Worm (Caenorhabditis elegans) whole organism, late embryonic: Measurements from ENCODE around the gene tbc-3.

Source experiments
- F13H6.1 ChIP-seq: sonication (generic microtip); optimal IDR thresholded peaks from 2 replicates; lab custom pipeline; 2016; ENCODE audit warnings: missing genetic modification characterization, missing compliant biosample characterization
- K02D7.2 ChIP-seq: sonication (generic microtip); optimal IDR thresholded peaks from 2 replicates; lab custom pipeline; 2017; ENCODE audit warnings: mild to moderate bottlenecking, missing genetic modification characterization, missing compliant biosample characterization
- K09A11.1 ChIP-seq: sonication (generic microtip); optimal IDR thresholded peaks from 2 replicates; lab custom pipeline; 2017; ENCODE audit warnings: antibody characterized with exemption, mild to moderate bottlenecking, missing genetic modification characterization, missing compliant biosample characterization; ENCODE audit not compliant: insufficient read depth
- ahr-1 ChIP-seq: sonication (generic microtip); optimal IDR thresholded peaks from 2 replicates; lab custom pipeline; 2016; ENCODE audit warnings: missing genetic modification characterization, missing compliant biosample characterization
- ceh-14 ChIP-seq: sonication (generic microtip); optimal IDR thresholded peaks from 2 replicates; lab custom pipeline; 2016; ENCODE audit warnings: missing genotype, missing genetic modification characterization, missing compliant biosample characterization
- ceh-18 ChIP-seq: sonication (generic microtip); optimal IDR thresholded peaks from 2 replicates; lab custom pipeline; 2016; ENCODE audit warnings: missing genetic modification characterization, missing compliant biosample characterization
- ceh-2 ChIP-seq: sonication (generic microtip); optimal IDR thresholded peaks from 2 replicates; lab custom pipeline; 2016; ENCODE audit warnings: missing genotype, missing genetic modification characterization, missing compliant biosample characterization
- ceh-22 ChIP-seq: sonication (generic microtip); optimal IDR thresholded peaks from 2 replicates; lab custom pipeline; 2017; ENCODE audit warnings: missing biosample characterization, missing genetic modification characterization
- ceh-24 ChIP-seq: sonication (generic microtip); optimal IDR thresholded peaks from 2 replicates; lab custom pipeline; 2016; ENCODE audit warnings: mild to moderate bottlenecking, missing genetic modification characterization, missing compliant biosample characterization
- ceh-48 ChIP-seq: sonication (generic microtip); optimal IDR thresholded peaks from 2 replicates; lab custom pipeline; 2016; ENCODE audit warnings: missing genetic modification characterization, inconsistent platforms, missing compliant biosample characterization
- ceh-6 ChIP-seq: fragments of 200-800 bp; sonication (Bioruptor generic); optimal IDR thresholded peaks from 2 replicates; lab custom pipeline; 2018; ENCODE audit warnings: mild to moderate bottlenecking, missing genetic modification characterization, missing compliant biosample characterization
- ceh-9 ChIP-seq: sonication (generic microtip); optimal IDR thresholded peaks from 2 replicates; lab custom pipeline; 2016; ENCODE audit warnings: mild to moderate bottlenecking, missing genetic modification characterization, inconsistent platforms, missing compliant biosample characterization
- che-1 ChIP-seq: sonication (generic microtip); optimal IDR thresholded peaks from 2 replicates; lab custom pipeline; 2016; ENCODE audit warnings: mild to moderate bottlenecking, missing genetic modification characterization, missing compliant biosample characterization
- dve-1 ChIP-seq: sonication (generic microtip); optimal IDR thresholded peaks from 2 replicates; lab custom pipeline; 2017; ENCODE audit warnings: antibody characterized with exemption, mild to moderate bottlenecking, missing genetic modification characterization, missing compliant biosample characterization
- elt-2 ChIP-seq: sonication (generic microtip); optimal IDR thresholded peaks from 2 replicates; lab custom pipeline; 2016; ENCODE audit warnings: missing genetic modification reagents, missing genetic modification characterization, missing compliant biosample characterization
- elt-4 ChIP-seq: sonication (generic microtip); optimal IDR thresholded peaks from 2 replicates; lab custom pipeline; 2016; ENCODE audit warnings: missing genetic modification characterization, missing compliant biosample characterization
- ets-4 ChIP-seq: sonication (generic microtip); optimal IDR thresholded peaks from 2 replicates; lab custom pipeline; 2016; ENCODE audit warnings: missing genetic modification characterization, missing compliant biosample characterization
- eyg-1 ChIP-seq: sonication (generic microtip); optimal IDR thresholded peaks from 2 replicates; lab custom pipeline; 2016; ENCODE audit warnings: missing genotype, missing genetic modification characterization, missing compliant biosample characterization
- fkh-6 ChIP-seq: sonication (generic microtip); optimal IDR thresholded peaks from 2 replicates; lab custom pipeline; 2016; ENCODE audit warnings: missing genetic modification characterization, missing compliant biosample characterization
- hlh-15 ChIP-seq: sonication (generic microtip); optimal IDR thresholded peaks from 2 replicates; lab custom pipeline; 2016; ENCODE audit warnings: missing genetic modification characterization, missing compliant biosample characterization
- hlh-30 ChIP-seq: sonication (generic microtip); optimal IDR thresholded peaks from 2 replicates; lab custom pipeline; 2017; ENCODE audit warnings: antibody characterized with exemption, missing genetic modification characterization, missing compliant biosample characterization; ENCODE audit not compliant: insufficient read depth
- hlh-8 ChIP-seq: sonication (generic microtip); optimal IDR thresholded peaks from 2 replicates; lab custom pipeline; 2016; ENCODE audit warnings: missing genotype, missing genetic modification characterization, missing compliant biosample characterization
- madf-2 ChIP-seq: sonication (generic microtip); optimal IDR thresholded peaks from 2 replicates; lab custom pipeline; 2017; ENCODE audit warnings: missing genetic modification characterization, missing compliant biosample characterization
- nfya-1 ChIP-seq: sonication (generic microtip); optimal IDR thresholded peaks from 2 replicates; lab custom pipeline; 2017; ENCODE audit warnings: missing genetic modification characterization, mild to moderate bottlenecking, missing compliant biosample characterization, antibody characterized with exemption, moderate library complexity
- nhr-232 ChIP-seq: sonication (generic microtip); optimal IDR thresholded peaks from 2 replicates; lab custom pipeline; 2016; ENCODE audit warnings: missing genetic modification characterization, missing compliant biosample characterization
- npax-4 ChIP-seq: sonication (generic microtip); optimal IDR thresholded peaks from 2 replicates; lab custom pipeline; 2016; ENCODE audit warnings: missing genetic modification characterization, missing compliant biosample characterization
- odd-2 ChIP-seq: sonication (generic microtip); optimal IDR thresholded peaks from 2 replicates; lab custom pipeline; 2017; ENCODE audit warnings: antibody characterized with exemption, mild to moderate bottlenecking, missing genetic modification characterization, missing compliant biosample characterization
- pat-9 ChIP-seq: fragments of 200-800 bp; sonication (Bioruptor generic); optimal IDR thresholded peaks from 2 replicates; lab custom pipeline; 2018; ENCODE audit warnings: mild to moderate bottlenecking, missing genetic modification characterization, moderate library complexity, missing compliant biosample characterization
- pax-1 ChIP-seq: fragments of 150-350 bp; optimal IDR thresholded peaks from 2 replicates; lab custom pipeline; 2014; ENCODE audit warnings: missing biosample characterization, missing genetic modification characterization
- pha-2 ChIP-seq: sonication (generic microtip); optimal IDR thresholded peaks from 2 replicates; lab custom pipeline; 2017; ENCODE audit warnings: mild to moderate bottlenecking, missing genetic modification characterization, missing compliant biosample characterization
- pha-4 ChIP-seq: fragments of 150-350 bp; optimal IDR thresholded peaks from 2 replicates; lab custom pipeline; 2018; ENCODE audit warnings: missing biosample characterization, missing genetic modification reagents, missing genetic modification characterization
- pros-1 ChIP-seq: fragments of 150-350 bp; optimal IDR thresholded peaks from 2 replicates; lab custom pipeline; 2014; ENCODE audit warnings: missing biosample characterization, missing genetic modification reagents, missing genetic modification characterization
- rnt-1 ChIP-seq: sonication (generic microtip); optimal IDR thresholded peaks from 2 replicates; lab custom pipeline; 2016; ENCODE audit warnings: missing genetic modification characterization, missing compliant biosample characterization
- sdc-2 ChIP-seq: sonication (generic microtip); optimal IDR thresholded peaks from 2 replicates; lab custom pipeline; 2016; ENCODE audit warnings: missing genotype, missing genetic modification characterization, missing compliant biosample characterization
- sox-2 ChIP-seq: fragments of 200-800 bp; sonication (Bioruptor generic); IDR thresholded peaks from 2 replicates; pipeline ENCODE4 v1.3.6; 2022; ENCODE audit warnings: missing genetic modification reagents, missing genetic modification characterization, missing compliant biosample characterization
- tbx-2 ChIP-seq: sonication (generic microtip); optimal IDR thresholded peaks from 2 replicates; lab custom pipeline; 2016; ENCODE audit warnings: missing genetic modification characterization, missing compliant biosample characterization
- ttx-3 ChIP-seq: sonication (generic microtip); optimal IDR thresholded peaks from 2 replicates; lab custom pipeline; 2016; ENCODE audit warnings: missing genetic modification reagents, missing genetic modification characterization, missing compliant biosample characterization
- unc-3 ChIP-seq, 2 experiments: fragments of 200-800 bp in 1 of 2; sonication (Bioruptor generic) in 1 of 2; sonication (generic microtip) in 1 of 2; conservative IDR thresholded peaks in 1 of 2; optimal IDR thresholded peaks in 1 of 2; 2 replicates each; pipeline versions ENCODE4 v1.3.6 to Lab custom; 2016 to 2022; ENCODE audit warnings: missing compliant biosample characterization in 2 of 2, missing genetic modification characterization in 2 of 2, missing genetic modification reagents in 1 of 2
- unc-42 ChIP-seq: sonication (generic microtip); optimal IDR thresholded peaks from 2 replicates; lab custom pipeline; 2016; ENCODE audit warnings: missing genotype, missing genetic modification characterization, missing compliant biosample characterization
- unc-55 ChIP-seq: sonication (generic microtip); optimal IDR thresholded peaks from 2 replicates; lab custom pipeline; 2017; ENCODE audit warnings: missing biosample characterization, missing genetic modification reagents, missing genetic modification characterization
- unc-86 ChIP-seq: sonication (generic microtip); optimal IDR thresholded peaks from 2 replicates; lab custom pipeline; 2016; ENCODE audit warnings: missing genetic modification characterization, missing compliant biosample characterization

The tbc-3 gene

ce11 chrIV:9918021-9918420, 19.2 kb downstream of the tbc-3 start:
- no peak for TF ChIP-seq pat-9 (tag; lab: Kevin White, UChicago)
- TF ChIP-seq, all 69 proteins: peak for 0

ce11 chrIV:9920426-9920825, 21.6 kb downstream of the tbc-3 start:
- TF ChIP-seq elt-4 (tag; lab: Kevin White, UChicago), result no peak
- TF ChIP-seq ceh-24 (tag; lab: Kevin White, UChicago), result no peak
- TF ChIP-seq elt-2 (tag; lab: Kevin White, UChicago), result no peak
- TF ChIP-seq pax-1, result no peak
- no peak for TF ChIP-seq pha-4 (tag; lab: Kevin White, UChicago)
- TF ChIP-seq ceh-22 (tag; lab: Kevin White, UChicago), result no peak
- no peak for TF ChIP-seq ceh-2 (tag; lab: Kevin White, UChicago)
- TF ChIP-seq odd-2 (tag; lab: Kevin White, UChicago), result no peak
- no peak for TF ChIP-seq nhr-232 (tag; lab: Kevin White, UChicago)
- TF ChIP-seq ceh-48 (tag; lab: Kevin White, UChicago), result no peak
- TF ChIP-seq ceh-9 (tag; lab: Kevin White, UChicago), result no peak
- no peak for TF ChIP-seq dve-1 (tag; lab: Kevin White, UChicago)
- TF ChIP-seq pros-1 (tag; lab: Kevin White, UChicago), result no peak
- no peak for TF ChIP-seq ceh-6 (GFP tag; lab: Kevin White, UChicago)
- no peak for TF ChIP-seq unc-86 (tag; lab: Kevin White, UChicago)
- no peak for TF ChIP-seq ahr-1 (tag; lab: Kevin White, UChicago)

- no peak for TF ChIP-seq ceh-9 (tag; lab: Kevin White, UChicago)
- TF ChIP-seq ceh-14 (tag; lab: Kevin White, UChicago), result no peak
- TF ChIP-seq pax-1, result no peak
- no peak for TF ChIP-seq ceh-22 (tag; lab: Kevin White, UChicago)
- no peak for TF ChIP-seq pha-2 (tag; lab: Kevin White, UChicago)
- no peak for TF ChIP-seq hlh-8
- no peak for TF ChIP-seq F13H6.1 (tag; lab: Kevin White, UChicago)
- no peak for TF ChIP-seq eyg-1 (tag; lab: Kevin White, UChicago)
Measured at ce11 chrIV:9924419-9924818, 25.6 kb downstream of the tbc-3 start.

ce11 chrIV:9928180-9928896, 29.5 kb downstream of the tbc-3 start, which contains the start of gene dur-1:
Gene dur-1, minus strand, starts transcription at chrIV:9928230.
- TF ChIP-seq ceh-18 (tag; lab: Kevin White, UChicago), result peak; percentile 53
- no peak for TF ChIP-seq ahr-1 (tag; lab: Kevin White, UChicago)
- TF ChIP-seq K09A11.1 (tag; lab: Kevin White, UChicago), result no peak
- no peak for TF ChIP-seq tbx-2 (tag; lab: Kevin White, UChicago)
- no peak for TF ChIP-seq ets-4
- no peak for TF ChIP-seq sdc-2
- peak; percentile 4 for TF ChIP-seq nfya-1 (tag; lab: Kevin White, UChicago)
- no peak for TF ChIP-seq unc-3 (GFP tag; conservative IDR thresholded peaks at IDR 0.05; lab: Robert Waterston, UW)
- no peak for TF ChIP-seq unc-3 (tag; optimal IDR thresholded peaks at IDR 0.05; lab: Kevin White, UChicago)
- no peak for TF ChIP-seq npax-4
- TF ChIP-seq sox-2 (GFP tag; lab: Robert Waterston, UW), result no peak
- TF ChIP-seq hlh-8, result no peak
- TF ChIP-seq ttx-3 (tag; lab: Kevin White, UChicago), result no peak
- TF ChIP-seq unc-42 (tag; lab: Kevin White, UChicago), result no peak
- no peak for TF ChIP-seq pha-2 (tag; lab: Kevin White, UChicago)
- no peak for TF ChIP-seq K02D7.2 (tag; lab: Kevin White, UChicago)
- TF ChIP-seq rnt-1 (tag; lab: Kevin White, UChicago), result peak; percentile 8
- no peak for TF ChIP-seq elt-2 (tag; lab: Kevin White, UChicago)
- no peak for TF ChIP-seq eyg-1 (tag; lab: Kevin White, UChicago)
- no peak for TF ChIP-seq che-1
- TF ChIP-seq fkh-6 (tag; lab: Kevin White, UChicago), result no peak
- TF ChIP-seq hlh-30, result no peak
- peak; percentile 41 for TF ChIP-seq unc-55 (GFP tag; lab: Kevin White, UChicago)
- no peak for TF ChIP-seq ceh-48 (tag; lab: Kevin White, UChicago)
- TF ChIP-seq madf-2, result no peak
- TF ChIP-seq hlh-15 (tag; lab: Kevin White, UChicago), result no peak
